Worm (Caenorhabditis elegans) whole organism, young adult: ENCODE measurements around the gene tbc-14.

ENCODE experiments used
- Y95B8A.8 ChIP-seq: fragments of 200-800 bp; sonication (Bioruptor generic); IDR thresholded peaks from 2 replicates; pipeline ENCODE4 v1.3.6; 2022; ENCODE audit warnings: missing genetic modification reagents, missing genetic modification characterization, missing compliant biosample characterization
- ZK185.1 ChIP-seq: sonication (generic microtip); optimal IDR thresholded peaks from 2 replicates; lab custom pipeline; 2016; ENCODE audit warnings: mild to moderate bottlenecking, missing genetic modification characterization, missing compliant biosample characterization; ENCODE audit not compliant: poor library complexity, severe bottlenecking
- ceh-27 ChIP-seq: fragments of 200-800 bp; sonication (Bioruptor generic); optimal IDR thresholded peaks from 2 replicates; lab custom pipeline; 2018; ENCODE audit warnings: mild to moderate bottlenecking, missing genetic modification characterization, moderate library complexity, missing compliant biosample characterization
- dox-1 ChIP-seq: fragments of 200-800 bp; sonication (Bioruptor generic); IDR thresholded peaks from 2 replicates; pipeline ENCODE4 v1.3.6; 2022; ENCODE audit warnings: missing genetic modification reagents, missing genetic modification characterization, missing compliant biosample characterization
- ets-4 ChIP-seq: fragments of 200-800 bp; sonication (Bioruptor generic); optimal IDR thresholded peaks from 2 replicates; lab custom pipeline; 2018; ENCODE audit warnings: mild to moderate bottlenecking, missing genetic modification characterization, missing compliant biosample characterization
- hsf-1 ChIP-seq: fragments of 200-800 bp; sonication (Bioruptor generic); IDR thresholded peaks from 2 replicates; pipeline ENCODE4 v1.3.6; 2022; ENCODE audit warnings: missing genetic modification reagents, missing genetic modification characterization, missing compliant biosample characterization
- lin-35 ChIP-seq, 3 experiments: fragments of 150-350 bp in 2 of 3; sonication (generic microtip) in 1 of 3; optimal IDR thresholded peaks; 2 replicates each; lab custom pipeline; 2014 to 2018; ENCODE audit warnings: missing biosample characterization in 3 of 3, missing genetic modification characterization in 3 of 3, missing genetic modification reagents in 3 of 3
- nfyb-1 ChIP-seq: fragments of 200-800 bp; sonication (Bioruptor generic); IDR thresholded peaks from 2 replicates; pipeline ENCODE4 v1.3.6; 2022; ENCODE audit warnings: missing genetic modification reagents, missing genetic modification characterization, missing compliant biosample characterization
- pha-4 ChIP-seq: fragments of 150-350 bp; sonication (generic microtip); optimal IDR thresholded peaks from 2 replicates; lab custom pipeline; 2014; ENCODE audit warnings: missing biosample characterization, missing genetic modification reagents, missing genetic modification characterization
- snpc-4 ChIP-seq, 5 experiments: fragments of 150-350 bp in 1 of 5; sonication (generic microtip) in 4 of 5; optimal IDR thresholded peaks; 2 replicates each; lab custom pipeline; 2014 to 2018; ENCODE audit warnings: missing genetic modification characterization in 5 of 5, missing biosample characterization in 3 of 5, antibody characterized with exemption in 2 of 5, mild to moderate bottlenecking in 2 of 5, missing compliant biosample characterization in 2 of 5, missing genotype in 2 of 5, moderate library complexity in 2 of 5, missing genetic modification reagents in 1 of 5
- ztf-25 ChIP-seq: fragments of 200-800 bp; sonication (Bioruptor generic); IDR thresholded peaks from 2 replicates; pipeline ENCODE4 v1.3.6; 2022; ENCODE audit warnings: missing genetic modification reagents, missing genetic modification characterization, missing compliant biosample characterization

ce11 chrII:13489896-13490295 lies 42.5 kb upstream of the tbc-14 start:
- TF ChIP-seq ztf-25 (GFP tag; lab: Robert Waterston, UW) (no peak), hsf-1 (GFP tag; lab: Robert Waterston, UW) (no peak), snpc-4 (GFP tag; optimal IDR thresholded peaks at IDR 0.05; lab: Kevin White, UChicago) (no peak), snpc-4 (tag; optimal IDR thresholded peaks at IDR 0.05; lab: Kevin White, UChicago) (no peak), nfyb-1 (GFP tag; lab: Robert Waterston, UW) (no peak), Y95B8A.8 (GFP tag; lab: Robert Waterston, UW) (no peak), dox-1 (no peak), ZK185.1 (tag; lab: Kevin White, UChicago) (no peak), ets-4 (GFP tag; lab: Kevin White, UChicago) (no peak), lin-35 (GFP tag; optimal IDR thresholded peaks at IDR 0.05; lab: Kevin White, UChicago) (no peak), pha-4 (tag; lab: Kevin White, UChicago) (no peak), ceh-27 (GFP tag; lab: Kevin White, UChicago) (no peak)
